Worm (Caenorhabditis elegans): ENCODE measurements around the gene nop-1.

ce11 chrIII:5930659-5931058, 27.9 kb upstream of the nop-1 start:
- TF ChIP-seq elt-1 (tag; optimal IDR thresholded peaks at IDR 0.05), result no peak
- no peak for TF ChIP-seq ceh-82 (tag; optimal IDR thresholded peaks at IDR 0.05)
- TF ChIP-seq zag-1 (tag; optimal IDR thresholded peaks at IDR 0.05), result no peak
- TF ChIP-seq snpc-4 (tag; optimal IDR thresholded peaks at IDR 0.05), result no peak
- no peak for TF ChIP-seq ama-1 (optimal IDR thresholded peaks at IDR 0.05)
- TF ChIP-seq ztf-4 (tag; optimal IDR thresholded peaks at IDR 0.05), result no peak
- no peak for TF ChIP-seq nhr-11 (tag; optimal IDR thresholded peaks at IDR 0.05)
- TF ChIP-seq R02D3.7 (tag; optimal IDR thresholded peaks at IDR 0.05), result no peak
- no peak for TF ChIP-seq nhr-77 (tag; optimal IDR thresholded peaks at IDR 0.05)
- no peak for TF ChIP-seq gmeb-1 (tag; optimal IDR thresholded peaks at IDR 0.05)
- no peak for TF ChIP-seq lin-13 (GFP tag; optimal IDR thresholded peaks at IDR 0.05)
- no peak for TF ChIP-seq fos-1 (tag; optimal IDR thresholded peaks at IDR 0.05)
- no peak for TF ChIP-seq unc-39 (tag; optimal IDR thresholded peaks at IDR 0.05)

Measured in whole organism, L2 larva.